Fruit fly (Drosophila melanogaster): ENCODE measurements around the gene SF1.

SF1 gene

dm6 chr3R:17539789-17540496, at the start of gene SF1 (continued):
- TF ChIP-seq Poxn (GFP tag; IDR thresholded peaks at IDR 0.05) (no peak), abd-A (tag; optimal IDR thresholded peaks at IDR 0.05) (no peak), CG8924 (tag; optimal IDR thresholded peaks at IDR 0.05) (peak; percentile 4), CG11456 (GFP tag; IDR thresholded peaks at IDR 0.05) (0 out of 3 replicates have a peak, but pooled peaks have one; percentile 31), unc-4 (GFP tag; IDR thresholded peaks at IDR 0.05; ENCODE audit: partially characterized antibody) (no peak), CG13894 (tag; optimal IDR thresholded peaks at IDR 0.05) (no peak), CG6854 (GFP tag; optimal IDR thresholded peaks at IDR 0.05) (no peak), CG11560 (tag; IDR thresholded peaks at IDR 0.05) (no peak), ATbp (GFP tag; optimal IDR thresholded peaks at IDR 0.05) (no peak), D19B (GFP tag; optimal IDR thresholded peaks at IDR 0.05) (peak; percentile 35), CG32532 (GFP tag; IDR thresholded peaks at IDR 0.05) (no peak), Hr51 (GFP tag; optimal IDR thresholded peaks at IDR 0.05) (no peak), ken (GFP tag; IDR thresholded peaks at IDR 0.05) (no peak), Sin3A (optimal IDR thresholded peaks at IDR 0.05) (no peak), pum (GFP tag; optimal IDR thresholded peaks at IDR 0.05) (no peak), CG4404 (GFP tag; IDR thresholded peaks at IDR 0.05) (no peak), trh (GFP tag; optimal IDR thresholded peaks at IDR 0.05) (no peak), CG18262 (tag; optimal IDR thresholded peaks at IDR 0.05) (peak; percentile 44), Usf (GFP tag; optimal IDR thresholded peaks at IDR 0.05) (peak; percentile 38), Lpt (GFP tag; optimal IDR thresholded peaks at IDR 0.05) (no peak), dysf (GFP tag; IDR thresholded peaks at IDR 0.05) (no peak), bowl (GFP tag; IDR thresholded peaks at IDR 0.05) (no peak), CG3281 (GFP tag; optimal IDR thresholded peaks at IDR 0.05) (peak; percentile 36), vnd (GFP tag; IDR thresholded peaks at IDR 0.05; ENCODE audit: partially characterized antibody) (no peak), Fer2 (tag; optimal IDR thresholded peaks at IDR 0.05) (no peak), Fer3 (tag; optimal IDR thresholded peaks at IDR 0.05) (no peak), wek (GFP tag; optimal IDR thresholded peaks at IDR 0.05) (no peak), dmrt99B (tag; optimal IDR thresholded peaks at IDR 0.05) (no peak), otp (GFP tag; IDR thresholded peaks at IDR 0.05) (no peak), CG7786 (GFP tag; optimal IDR thresholded peaks at IDR 0.05) (no peak), Mrtf (GFP tag; IDR thresholded peaks at IDR 0.05) (no peak), pros (GFP tag; optimal IDR thresholded peaks at IDR 0.05) (no peak), CG13775 (GFP tag; optimal IDR thresholded peaks at IDR 0.05) (peak; percentile 72)

DNA sequence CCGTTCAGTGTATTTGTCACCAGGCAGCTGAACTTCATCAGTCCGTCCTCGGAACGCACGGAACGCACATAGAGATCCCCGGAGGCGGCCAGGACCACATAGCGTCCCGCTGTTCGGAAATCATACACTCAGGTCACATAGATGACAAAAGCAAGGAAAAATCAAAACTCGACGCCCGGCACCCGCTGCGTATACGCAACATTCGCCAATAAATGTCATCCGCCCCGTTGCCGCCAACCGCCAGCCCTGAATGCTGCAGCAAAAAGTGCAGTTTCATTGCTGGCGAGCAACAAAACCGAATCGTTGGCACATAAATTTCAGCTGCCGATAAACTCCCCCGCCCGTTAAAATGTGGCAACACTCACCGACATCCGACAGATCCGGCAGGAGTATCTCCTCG, 48.1 kb upstream of the SF1 start:
- TF ChIP-seq Ets65A (GFP tag) (peak; percentile 14), CG3726 (GFP tag; IDR thresholded peaks at IDR 0.05) (peak; percentile 53; the same call in 1 of the 3 replicates), kni (GFP tag; optimal IDR thresholded peaks at IDR 0.05) (no peak), prd (optimal IDR thresholded peaks at IDR 0.05) (no peak), prd (GFP tag; IDR thresholded peaks at IDR 0.05) (0 out of 3 replicates have a peak, but pooled peaks have one; percentile 15), Vsx1 (GFP tag; optimal IDR thresholded peaks at IDR 0.05) (no peak), CG7372 (GFP tag; IDR thresholded peaks at IDR 0.05) (peak; percentile 61)
